Fruit fly (Drosophila melanogaster) whole organism, embryonic: ENCODE measurements around the gene Cpsf5.

Experiments used
- B-H1 ChIP-seq: fragments of 200-800 bp; sonication (Bioruptor generic); IDR thresholded peaks from 3 replicates; pipeline ENCODE4 v1.3.6; 2022; ENCODE audit warnings: missing biosample characterization, missing genetic modification characterization
- CG11695 ChIP-seq: fragments of 200-800 bp; sonication (Bioruptor generic); IDR thresholded peaks from 3 replicates; pipeline ENCODE4 v1.3.6; 2022; ENCODE audit warnings: missing biosample characterization, missing genetic modification characterization
- CG12155 ChIP-seq: fragments of 200-800 bp; sonication (Bioruptor generic); optimal IDR thresholded peaks from 3 replicates; lab custom pipeline; 2016; ENCODE audit warnings: missing biosample characterization, missing genetic modification characterization
- CG14710 ChIP-seq: fragments of 200-800 bp; sonication (Bioruptor generic); optimal IDR thresholded peaks from 3 replicates; lab custom pipeline; 2019; ENCODE audit warnings: missing biosample characterization, mild to moderate bottlenecking, missing genetic modification characterization, moderate library complexity
- CG17568 ChIP-seq: fragments of 200-800 bp; sonication (Bioruptor generic); optimal IDR thresholded peaks from 2 replicates; lab custom pipeline; 2018; ENCODE audit warnings: missing biosample characterization, mild to moderate bottlenecking, missing genetic modification characterization, moderate library complexity
- CG18619 ChIP-seq: fragments of 200-800 bp; sonication (Bioruptor generic); optimal IDR thresholded peaks from 3 replicates; lab custom pipeline; 2017; ENCODE audit warnings: missing biosample characterization, mild to moderate bottlenecking, missing genetic modification characterization
- CG2678 ChIP-seq: fragments of 200-800 bp; sonication (Bioruptor generic); optimal IDR thresholded peaks from 3 replicates; lab custom pipeline; 2019; ENCODE audit warnings: missing biosample characterization, mild to moderate bottlenecking, missing genetic modification characterization, moderate library complexity
- CG3163 ChIP-seq: fragments of 200-800 bp; sonication (Bioruptor generic); optimal IDR thresholded peaks from 3 replicates; lab custom pipeline; 2016; ENCODE audit warnings: missing biosample characterization, missing genetic modification characterization
- CG32532 ChIP-seq: fragments of 200-800 bp; sonication (Bioruptor generic); IDR thresholded peaks from 2 replicates; pipeline ENCODE4 v1.3.6; 2022; ENCODE audit warnings: missing biosample characterization, missing genetic modification characterization
- CG32767 ChIP-seq: fragments of 200-800 bp; sonication (Bioruptor generic); IDR thresholded peaks from 2 replicates; pipeline ENCODE4 v1.3.6; 2022; ENCODE audit warnings: missing biosample characterization, missing genetic modification characterization
- CG34422 ChIP-seq: fragments of 200-800 bp; sonication (Bioruptor generic); IDR thresholded peaks from 3 replicates; pipeline ENCODE4 v1.3.6; 2022; ENCODE audit warnings: missing biosample characterization, missing genetic modification characterization
- CG3995 ChIP-seq: fragments of 200-800 bp; sonication (Bioruptor generic); optimal IDR thresholded peaks from 3 replicates; lab custom pipeline; 2016; ENCODE audit warnings: missing biosample characterization, missing genetic modification characterization
- CG4282 ChIP-seq: fragments of 200-800 bp; sonication (Bioruptor generic); optimal IDR thresholded peaks from 2 replicates; lab custom pipeline; 2016; ENCODE audit warnings: missing biosample characterization, missing genetic modification characterization
- CG4328 ChIP-seq: fragments of 200-800 bp; sonication (Bioruptor generic); optimal IDR thresholded peaks from 3 replicates; lab custom pipeline; 2017; ENCODE audit warnings: missing biosample characterization, missing genetic modification reagents, missing genetic modification characterization
- CG43689 ChIP-seq: fragments of 200-800 bp; sonication (Bioruptor generic); IDR thresholded peaks from 2 replicates; pipeline ENCODE4 v1.3.6; 2022; ENCODE audit warnings: missing biosample characterization, missing genetic modification characterization
- CG4404 ChIP-seq: fragments of 200-800 bp; sonication (Bioruptor generic); IDR thresholded peaks from 2 replicates; pipeline ENCODE4 v1.3.6; 2022; ENCODE audit warnings: missing biosample characterization, missing genetic modification characterization
- CG4730 ChIP-seq: fragments of 200-800 bp; sonication (Bioruptor generic); IDR thresholded peaks from 2 replicates; pipeline ENCODE4 v1.3.6; 2022; ENCODE audit warnings: missing biosample characterization, missing genetic modification characterization
- CG9215 ChIP-seq: fragments of 200-800 bp; sonication (Bioruptor generic); IDR thresholded peaks from 2 replicates; pipeline ENCODE4 v1.3.6; 2022; ENCODE audit warnings: missing biosample characterization, missing genetic modification characterization
- CG9876 ChIP-seq: fragments of 200-800 bp; sonication (Bioruptor generic); optimal IDR thresholded peaks from 2 replicates; lab custom pipeline; 2016; ENCODE audit warnings: missing biosample characterization, missing genetic modification characterization
- Dip2 ChIP-seq: fragments of 200-800 bp; sonication (Bioruptor generic); IDR thresholded peaks from 2 replicates; pipeline ENCODE4 v1.3.6; 2022; ENCODE audit warnings: missing biosample characterization, missing genetic modification characterization
- Fer3 ChIP-seq: fragments of 200-800 bp; sonication (Bioruptor generic); optimal IDR thresholded peaks from 2 replicates; lab custom pipeline; 2018; ENCODE audit warnings: missing biosample characterization, mild to moderate bottlenecking, missing genetic modification characterization, moderate library complexity
- GATAe ChIP-seq: fragments of 200-800 bp; sonication (Bioruptor generic); conservative IDR thresholded peaks from 2 replicates; pipeline ENCODE4 v1.3.6; 2022; ENCODE audit warnings: missing biosample characterization, missing genetic modification characterization
- Gsc ChIP-seq: fragments of 200-800 bp; sonication (Bioruptor generic); IDR thresholded peaks from 2 replicates; pipeline ENCODE4 v1.3.6; 2022; ENCODE audit warnings: missing biosample characterization, missing genetic modification characterization
- Hey ChIP-seq: fragments of 200-800 bp; sonication (Bioruptor generic); optimal IDR thresholded peaks from 3 replicates; lab custom pipeline; 2018; ENCODE audit warnings: missing biosample characterization, mild to moderate bottlenecking, missing genetic modification characterization
- HmgD ChIP-seq: fragments of 200-800 bp; sonication (Bioruptor generic); optimal IDR thresholded peaks from 3 replicates; lab custom pipeline; 2016; ENCODE audit warnings: missing biosample characterization, missing genetic modification characterization
- Hmr ChIP-seq: fragments of 200-800 bp; sonication (Bioruptor generic); optimal IDR thresholded peaks from 3 replicates; lab custom pipeline; 2017; ENCODE audit warnings: mild to moderate bottlenecking, missing biosample characterization, missing genetic modification reagents, missing genetic modification characterization
- Hr39 ChIP-seq: fragments of >200 bp; optimal IDR thresholded peaks from 2 replicates; lab custom pipeline; 2017
- Max ChIP-seq: fragments of 200-800 bp; sonication (Bioruptor generic); optimal IDR thresholded peaks from 2 replicates; lab custom pipeline; 2016; ENCODE audit warnings: missing biosample characterization, mild to moderate bottlenecking, missing genetic modification characterization
- NK7.1 ChIP-seq: fragments of 200-800 bp; sonication (Bioruptor generic); optimal IDR thresholded peaks from 3 replicates; lab custom pipeline; 2016; ENCODE audit warnings: missing biosample characterization, missing genetic modification characterization
- Nf-YA ChIP-seq: fragments of 200-800 bp; sonication (Bioruptor generic); IDR thresholded peaks from 2 replicates; pipeline ENCODE4 v1.3.6; 2022; ENCODE audit warnings: missing biosample characterization, missing genetic modification characterization
- NfI ChIP-seq: fragments of 200-800 bp; sonication (Bioruptor generic); optimal IDR thresholded peaks from 3 replicates; lab custom pipeline; 2018; ENCODE audit warnings: missing biosample characterization, mild to moderate bottlenecking, missing genetic modification characterization, moderate library complexity
- Ptx1 ChIP-seq: fragments of 200-800 bp; sonication (Bioruptor generic); IDR thresholded peaks from 2 replicates; pipeline ENCODE4 v1.3.6; 2022; ENCODE audit warnings: missing biosample characterization, missing genetic modification characterization
- Taf1 ChIP-seq: fragments of 200-800 bp; sonication (Bioruptor generic); IDR thresholded peaks from 2 replicates; pipeline ENCODE4 v1.3.6; 2022; ENCODE audit warnings: missing biosample characterization, missing genetic modification characterization
- ac ChIP-seq: fragments of 200-800 bp; sonication (Bioruptor generic); optimal IDR thresholded peaks from 3 replicates; lab custom pipeline; 2017; ENCODE audit warnings: missing biosample characterization, mild to moderate bottlenecking, missing genetic modification characterization
- cas ChIP-seq: fragments of 200-800 bp; sonication (Bioruptor generic); IDR thresholded peaks from 2 replicates; pipeline ENCODE4 v1.3.6; 2022; ENCODE audit warnings: missing biosample characterization, missing genetic modification characterization
- da ChIP-seq: fragments of 200-800 bp; sonication (Bioruptor generic); optimal IDR thresholded peaks from 2 replicates; lab custom pipeline; 2016; ENCODE audit warnings: missing biosample characterization, missing genetic modification characterization
- dysf ChIP-seq: fragments of 200-800 bp; sonication (Bioruptor generic); IDR thresholded peaks from 3 replicates; pipeline ENCODE4 v1.3.6; 2022; ENCODE audit warnings: missing biosample characterization, missing genetic modification characterization
- ems ChIP-seq: fragments of 200-800 bp; sonication (Bioruptor generic); optimal IDR thresholded peaks from 3 replicates; lab custom pipeline; 2016; ENCODE audit warnings: missing biosample characterization, missing genetic modification characterization
- exex ChIP-seq: fragments of 200-800 bp; sonication (Bioruptor generic); optimal IDR thresholded peaks from 4 replicates; lab custom pipeline; 2018; ENCODE audit warnings: missing biosample characterization, mild to moderate bottlenecking, missing genetic modification characterization, moderate library complexity
- ham ChIP-seq: fragments of 200-800 bp; sonication (Bioruptor generic); IDR thresholded peaks from 2 replicates; pipeline ENCODE4 v1.3.6; 2022; ENCODE audit warnings: missing biosample characterization, missing genetic modification characterization
- her ChIP-seq: fragments of 200-800 bp; sonication (Bioruptor generic); optimal IDR thresholded peaks from 2 replicates; lab custom pipeline; 2016; ENCODE audit warnings: missing biosample characterization, missing genetic modification characterization
- ind ChIP-seq: fragments of 200-800 bp; sonication (Bioruptor generic); optimal IDR thresholded peaks from 3 replicates; lab custom pipeline; 2016; ENCODE audit warnings: missing biosample characterization, missing genetic modification characterization
- nmo ChIP-seq: fragments of 200-800 bp; sonication (Bioruptor generic); optimal IDR thresholded peaks from 2 replicates; lab custom pipeline; 2018; ENCODE audit warnings: missing biosample characterization, mild to moderate bottlenecking, missing genetic modification characterization, moderate library complexity
- odd ChIP-seq: fragments of 200-800 bp; sonication (Bioruptor generic); optimal IDR thresholded peaks from 2 replicates; lab custom pipeline; 2017; ENCODE audit warnings: missing biosample characterization, mild to moderate bottlenecking, missing genetic modification characterization
- org-1 ChIP-seq: fragments of 200-800 bp; sonication (Bioruptor generic); optimal IDR thresholded peaks from 2 replicates; lab custom pipeline; 2017; ENCODE audit warnings: missing biosample characterization, missing genetic modification characterization
- pb ChIP-seq: fragments of 200-800 bp; sonication (Bioruptor generic); optimal IDR thresholded peaks from 3 replicates; lab custom pipeline; 2016; ENCODE audit warnings: missing biosample characterization, missing genetic modification characterization
- pfk ChIP-seq: fragments of 200-800 bp; sonication (Bioruptor generic); optimal IDR thresholded peaks from 2 replicates; lab custom pipeline; 2018; ENCODE audit warnings: missing biosample characterization, mild to moderate bottlenecking, missing genetic modification characterization, moderate library complexity
- scrt ChIP-seq: fragments of 200-800 bp; sonication (Bioruptor generic); optimal IDR thresholded peaks from 2 replicates; lab custom pipeline; 2018; ENCODE audit warnings: missing biosample characterization, mild to moderate bottlenecking, missing genetic modification characterization, moderate library complexity
- slp2 ChIP-seq: fragments of 200-800 bp; sonication (Bioruptor generic); optimal IDR thresholded peaks from 2 replicates; lab custom pipeline; 2016; ENCODE audit warnings: missing biosample characterization, missing genetic modification characterization
- vvl ChIP-seq: fragments of 200-800 bp; sonication (Bioruptor generic); IDR thresholded peaks from 2 replicates; pipeline ENCODE4 v1.3.6; 2022; ENCODE audit warnings: missing biosample characterization, missing genetic modification characterization
- yki ChIP-seq: fragments of >200 bp; optimal IDR thresholded peaks from 3 replicates; lab custom pipeline; 2018

Cpsf5 gene

dm6 chr3L:9460775-9461491 lies 50.1 kb downstream of the Cpsf5 start, which contains the start of the genes CG3434 and CG44838 (continued):
- TF ChIP-seq CG4282 (GFP tag; lab: Kevin White, UChicago) = peak; percentile 48
- no peak for TF ChIP-seq Dip2 (GFP tag; lab: Robert Waterston, UW)
- no peak for TF ChIP-seq ham (GFP tag; lab: Robert Waterston, UW)
- TF ChIP-seq CG14710 (tag; lab: Kevin White, UChicago) = peak; percentile 91
- peak; percentile 77 for TF ChIP-seq ems (GFP tag; lab: Kevin White, UChicago)
- peak; percentile 72 for TF ChIP-seq CG4328 (GFP tag; lab: Kevin White, UChicago)
- TF ChIP-seq Fer3 (tag; lab: Kevin White, UChicago) = peak; percentile 71
- TF ChIP-seq da (GFP tag; lab: Kevin White, UChicago) = no peak
- peak; percentile 44 for TF ChIP-seq odd (GFP tag; lab: Kevin White, UChicago)
- no peak for TF ChIP-seq her (GFP tag; lab: Kevin White, UChicago)
- peak; percentile 35 for TF ChIP-seq CG9876 (GFP tag; lab: Kevin White, UChicago)
- TF ChIP-seq CG43689 (GFP tag; lab: Robert Waterston, UW) = no peak
- TF ChIP-seq vvl (GFP tag; lab: Robert Waterston, UW) = peak; percentile 88
- no peak for TF ChIP-seq Hr39 (lab: Kevin White, UChicago)
- peak; percentile 87 for TF ChIP-seq nmo
- peak; percentile 76 for TF ChIP-seq dysf (GFP tag; lab: Robert Waterston, UW)
- TF ChIP-seq CG3163 (GFP tag; lab: Kevin White, UChicago) = peak; percentile 31
- 0 out of 2 replicates have a peak, but pooled peaks have one; percentile 33 for TF ChIP-seq Taf1 (GFP tag; lab: Robert Waterston, UW)
- TF ChIP-seq CG34422 = peak; percentile 42; the same call in 1 of the 3 replicates
- no peak for TF ChIP-seq ac (GFP tag; lab: Kevin White, UChicago)
- peak; percentile 42; the same call in 1 of the 2 replicates for TF ChIP-seq Nf-YA (GFP tag; lab: Robert Waterston, UW)
- TF ChIP-seq scrt (GFP tag; lab: Kevin White, UChicago) = peak; percentile 75
- no peak for TF ChIP-seq pfk (GFP tag; lab: Kevin White, UChicago)
- peak; percentile 83 for TF ChIP-seq CG2678
- TF ChIP-seq pb (GFP tag; lab: Kevin White, UChicago) = no peak
- peak; percentile 48; the same call in 1 of the 2 replicates for TF ChIP-seq CG4730 (GFP tag; lab: Robert Waterston, UW)
- no peak for TF ChIP-seq GATAe (GFP tag; lab: Robert Waterston, UW)
- peak; percentile 69 for TF ChIP-seq B-H1
- peak; percentile 64 for TF ChIP-seq CG17568 (GFP tag; lab: Kevin White, UChicago)
- no peak for TF ChIP-seq slp2 (GFP tag; lab: Kevin White, UChicago)
- peak; percentile 9 for TF ChIP-seq Hey
- 0 out of 2 replicates have a peak, but pooled peaks have one; percentile 65 for TF ChIP-seq cas
- peak; percentile 29 for TF ChIP-seq CG3995
- peak; percentile 67; the same call in 2 of the 3 replicates for TF ChIP-seq CG11695 (GFP tag; lab: Robert Waterston, UW)
- TF ChIP-seq NfI (GFP tag; lab: Kevin White, UChicago) = peak; percentile 72
- peak; percentile 75 for TF ChIP-seq CG4404 (GFP tag; lab: Robert Waterston, UW)
- TF ChIP-seq CG9215 = peak; percentile 58
- no peak; the same call in 1 of the 2 replicates for TF ChIP-seq CG32767
- TF ChIP-seq Gsc = no peak; the same call in 1 of the 2 replicates
- TF ChIP-seq CG18619 (GFP tag; lab: Kevin White, UChicago) = peak; percentile 76
- peak; percentile 86 for TF ChIP-seq CG12155
- peak; percentile 81 for TF ChIP-seq ind (GFP tag; lab: Kevin White, UChicago)
- peak; percentile 51 for TF ChIP-seq NK7.1
- TF ChIP-seq exex = peak; percentile 45
- no peak for TF ChIP-seq org-1
- TF ChIP-seq HmgD (GFP tag; lab: Kevin White, UChicago) = peak; percentile 56
- TF ChIP-seq Hmr (GFP tag; lab: Kevin White, UChicago) = peak; percentile 83
- peak; percentile 88 for TF ChIP-seq Max (GFP tag; lab: Kevin White, UChicago)
- TF ChIP-seq Ptx1 (GFP tag; lab: Robert Waterston, UW) = peak; percentile 80
- peak; percentile 81 for TF ChIP-seq CG32532 (GFP tag; lab: Robert Waterston, UW)
- no peak for TF ChIP-seq yki (lab: Kevin White, UChicago)
